Worm (Caenorhabditis elegans) whole organism, L1 larva: ENCODE measurements around the gene tos-1.
A peak's percentile ranks its signal among the peaks of the same experiment; 100 is the strongest.

Experiments
- C34B4.2 ChIP-seq: sonication (generic microtip); optimal IDR thresholded peaks from 2 replicates; lab custom pipeline; 2017; ENCODE audit warnings: mild to moderate bottlenecking, missing genetic modification characterization, missing compliant biosample characterization
- blmp-1 ChIP-seq: fragments of 150-350 bp; optimal IDR thresholded peaks from 2 replicates; lab custom pipeline; 2014; ENCODE audit warnings: missing biosample characterization, missing genetic modification characterization
- ceh-8 ChIP-seq: fragments of 200-800 bp; sonication (Bioruptor generic); optimal IDR thresholded peaks from 2 replicates; lab custom pipeline; 2018; ENCODE audit warnings: mild to moderate bottlenecking, missing genetic modification characterization, moderate library complexity, missing compliant biosample characterization
- ceh-88 ChIP-seq: fragments of 200-800 bp; sonication (Bioruptor generic); IDR thresholded peaks from 2 replicates; pipeline ENCODE4 v1.3.6; 2022; ENCODE audit warnings: missing genetic modification characterization, missing compliant biosample characterization
- ces-1 ChIP-seq: fragments of 150-350 bp; optimal IDR thresholded peaks from 2 replicates; lab custom pipeline; 2014; ENCODE audit warnings: missing biosample characterization, missing genetic modification reagents, missing genetic modification characterization
- dsc-1 ChIP-seq: sonication (generic microtip); optimal IDR thresholded peaks from 2 replicates; lab custom pipeline; 2016; ENCODE audit warnings: mild to moderate bottlenecking, missing genetic modification characterization, missing compliant biosample characterization
- efl-1 ChIP-seq, 4 experiments: fragments of 150-350 bp; optimal IDR thresholded peaks in 3 of 4; peaks in 1 of 4; 1 replicate in 1 of 4; 2 replicates in 3 of 4; lab custom pipeline; 2014; ENCODE audit warnings: missing biosample characterization in 2 of 4, missing genetic modification characterization in 2 of 4, missing genetic modification reagents in 2 of 4
- egl-13 ChIP-seq: sonication (generic microtip); optimal IDR thresholded peaks from 2 replicates; lab custom pipeline; 2016; ENCODE audit warnings: missing genotype, missing genetic modification reagents, missing genetic modification characterization, missing compliant biosample characterization
- elt-2 ChIP-seq: sonication (generic microtip); optimal IDR thresholded peaks from 2 replicates; lab custom pipeline; 2016; ENCODE audit warnings: missing genetic modification characterization, mild to moderate bottlenecking, inconsistent platforms, missing compliant biosample characterization, missing genetic modification reagents
- elt-3 ChIP-seq, 6 experiments: fragments of 150-350 bp in 1 of 6; sonication (generic microtip); optimal IDR thresholded peaks; 2 replicates each; lab custom pipeline; 2017 to 2018; ENCODE audit warnings: missing biosample characterization in 6 of 6, missing genetic modification characterization in 6 of 6, inconsistent platforms in 1 of 6
- ets-5 ChIP-seq: fragments of 200-800 bp; sonication (Bioruptor generic); IDR thresholded peaks from 2 replicates; pipeline ENCODE4 v1.3.6; 2022; ENCODE audit warnings: missing genetic modification characterization, missing compliant biosample characterization
- fkh-10 ChIP-seq: sonication (generic microtip); optimal IDR thresholded peaks from 2 replicates; lab custom pipeline; 2017; ENCODE audit warnings: missing biosample characterization, missing genetic modification reagents, missing genetic modification characterization
- fkh-4 ChIP-seq: sonication (generic microtip); optimal IDR thresholded peaks from 2 replicates; lab custom pipeline; 2016; ENCODE audit warnings: missing compliant biosample characterization, missing genetic modification characterization, borderline replicate concordance
- fkh-8 ChIP-seq: sonication (generic microtip); optimal IDR thresholded peaks from 2 replicates; lab custom pipeline; 2016; ENCODE audit warnings: mild to moderate bottlenecking, missing genetic modification characterization, missing compliant biosample characterization
- jun-1 ChIP-seq: fragments of 150-350 bp; optimal IDR thresholded peaks from 2 replicates; lab custom pipeline; 2014; ENCODE audit warnings: missing biosample characterization, missing genetic modification reagents, missing genetic modification characterization
- lin-13 ChIP-seq: fragments of 150-350 bp; optimal IDR thresholded peaks from 2 replicates; lab custom pipeline; 2014; ENCODE audit warnings: missing biosample characterization, missing genetic modification reagents, missing genetic modification characterization
- lin-14 ChIP-seq: fragments of 200-800 bp; sonication (Bioruptor generic); optimal IDR thresholded peaks from 2 replicates; lab custom pipeline; 2018; ENCODE audit warnings: mild to moderate bottlenecking, missing genetic modification characterization, moderate library complexity, missing compliant biosample characterization
- lin-15B ChIP-seq: fragments of 150-350 bp; sonication (generic microtip); optimal IDR thresholded peaks from 3 replicates; lab custom pipeline; 2014; ENCODE audit warnings: missing biosample characterization, missing genetic modification characterization
- lin-35 ChIP-seq, 2 experiments: fragments of 150-350 bp; optimal IDR thresholded peaks; 2 replicates each; lab custom pipeline; 2014; ENCODE audit warnings: missing biosample characterization in 2 of 2, missing genetic modification characterization in 2 of 2, missing genetic modification reagents in 2 of 2
- lin-39 ChIP-seq: fragments of 150-350 bp; optimal IDR thresholded peaks from 2 replicates; lab custom pipeline; 2014; ENCODE audit warnings: missing biosample characterization, missing genetic modification reagents, missing genetic modification characterization
- lsy-2 ChIP-seq, 2 experiments: fragments of 150-350 bp; optimal IDR thresholded peaks; 2 replicates each; lab custom pipeline; 2014; ENCODE audit warnings: missing biosample characterization in 2 of 2, missing genetic modification characterization in 2 of 2
- mab-9 ChIP-seq: fragments of 200-800 bp; sonication (Bioruptor generic); IDR thresholded peaks from 2 replicates; pipeline ENCODE4 v1.3.6; 2022; ENCODE audit warnings: missing genetic modification reagents, missing genetic modification characterization, missing compliant biosample characterization
- mdl-1 ChIP-seq, 2 experiments: fragments of 150-350 bp; optimal IDR thresholded peaks; 2 replicates each; lab custom pipeline; 2014 to 2017; ENCODE audit warnings: missing biosample characterization in 2 of 2, missing genetic modification characterization in 2 of 2, inconsistent platforms in 1 of 2
- mep-1 ChIP-seq: fragments of 150-350 bp; optimal IDR thresholded peaks from 2 replicates; lab custom pipeline; 2014; ENCODE audit warnings: missing biosample characterization, missing genetic modification characterization
- nhr-11 ChIP-seq: fragments of 150-350 bp; optimal IDR thresholded peaks from 2 replicates; lab custom pipeline; 2014; ENCODE audit warnings: missing biosample characterization, missing genetic modification characterization
- nhr-20 ChIP-seq: sonication (generic microtip); optimal IDR thresholded peaks from 2 replicates; lab custom pipeline; 2016; ENCODE audit warnings: mild to moderate bottlenecking, missing genetic modification characterization, missing compliant biosample characterization
- nhr-47 ChIP-seq: sonication (generic microtip); optimal IDR thresholded peaks from 2 replicates; lab custom pipeline; 2016; ENCODE audit warnings: mild to moderate bottlenecking, missing genetic modification characterization, moderate library complexity, missing compliant biosample characterization
- nhr-71 ChIP-seq: sonication (generic microtip); optimal IDR thresholded peaks from 2 replicates; lab custom pipeline; 2016; ENCODE audit warnings: mild to moderate bottlenecking, missing genetic modification characterization, moderate library complexity, missing compliant biosample characterization
- nhr-84 ChIP-seq: sonication (generic microtip); optimal IDR thresholded peaks from 2 replicates; lab custom pipeline; 2017; ENCODE audit warnings: missing biosample characterization, missing genetic modification characterization
- nhr-85 ChIP-seq: sonication (generic microtip); peaks from one replicate; lab custom pipeline; 2016; ENCODE audit warnings: missing genetic modification characterization, inconsistent platforms, missing compliant biosample characterization
- nhr-90 ChIP-seq: sonication (generic microtip); optimal IDR thresholded peaks from 2 replicates; lab custom pipeline; 2016; ENCODE audit warnings: mild to moderate bottlenecking, missing genetic modification characterization, missing compliant biosample characterization; ENCODE audit not compliant: poor library complexity
- pag-3 ChIP-seq: sonication (generic microtip); optimal IDR thresholded peaks from 2 replicates; lab custom pipeline; 2017; ENCODE audit warnings: missing genetic modification characterization, mild to moderate bottlenecking, missing compliant biosample characterization, antibody characterized with exemption, borderline replicate concordance; ENCODE audit not compliant: insufficient read depth
- snu-23 ChIP-seq: sonication (generic microtip); optimal IDR thresholded peaks from 2 replicates; lab custom pipeline; 2016; ENCODE audit warnings: missing genetic modification characterization, missing compliant biosample characterization
- tlp-1 ChIP-seq: fragments of 150-350 bp; optimal IDR thresholded peaks from 2 replicates; lab custom pipeline; 2014; ENCODE audit warnings: missing biosample characterization, missing genetic modification characterization
- unc-130 ChIP-seq: fragments of 150-350 bp; optimal IDR thresholded peaks from 2 replicates; lab custom pipeline; 2017; ENCODE audit warnings: missing biosample characterization, missing genetic modification characterization, inconsistent platforms
- unc-98 ChIP-seq: fragments of 200-800 bp; sonication (Bioruptor generic); IDR thresholded peaks from 2 replicates; pipeline ENCODE4 v1.3.6; 2022; ENCODE audit warnings: missing genetic modification characterization, missing compliant biosample characterization
- zag-1 ChIP-seq: fragments of 150-350 bp; optimal IDR thresholded peaks from 2 replicates; lab custom pipeline; 2014; ENCODE audit warnings: missing biosample characterization, missing genetic modification characterization
- zip-4 ChIP-seq: fragments of 200-800 bp; sonication (Bioruptor generic); optimal IDR thresholded peaks from 2 replicates; lab custom pipeline; 2018; ENCODE audit warnings: mild to moderate bottlenecking, missing genetic modification characterization, moderate library complexity, missing compliant biosample characterization

Gene tos-1

DNA sequence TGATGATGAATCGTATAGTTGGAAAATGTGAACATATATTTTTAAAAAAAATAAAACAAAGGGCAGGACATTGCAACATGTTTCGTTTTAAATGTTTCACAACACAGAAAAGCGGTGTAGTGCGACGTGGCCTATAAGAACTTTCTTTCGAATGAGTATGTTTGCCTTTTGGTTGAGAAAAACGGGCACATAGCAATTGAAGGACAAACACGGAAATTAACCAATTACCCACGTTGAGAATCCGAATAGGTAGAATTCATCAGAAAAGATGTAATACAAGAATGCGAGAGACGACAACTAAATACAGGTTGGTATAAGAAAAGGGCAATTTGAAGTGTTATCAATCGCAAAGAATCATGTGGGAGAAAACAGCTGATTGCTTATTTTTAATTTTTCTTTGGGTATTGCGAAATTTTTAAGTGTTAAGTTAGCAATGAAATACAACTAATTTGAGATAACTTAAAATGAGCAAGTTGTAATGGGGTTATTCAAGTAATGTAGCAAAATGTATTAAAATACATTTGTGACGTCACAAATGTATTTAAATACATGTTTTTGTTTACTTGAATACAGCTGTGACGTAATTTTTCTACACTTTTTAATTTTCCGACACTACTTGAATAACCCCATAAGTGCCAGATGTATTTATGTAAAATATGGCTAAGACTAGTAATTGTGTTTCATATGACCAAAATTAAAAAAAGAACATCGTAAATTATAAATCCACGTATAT, 10.5 kb downstream of the tos-1 start, which contains the start of gene acl-14 (continued):
- no peak for TF ChIP-seq egl-13 (tag; lab: Kevin White, UChicago)
- TF ChIP-seq lsy-2 (tag; optimal IDR thresholded peaks at IDR 0.05; lab: Kevin White, UChicago) = no peak
- TF ChIP-seq nhr-11 (tag; lab: Kevin White, UChicago) = no peak
- no peak for TF ChIP-seq lin-15B (tag; lab: Kevin White, UChicago)
- peak in 1 of 2 experiments; percentile 32 for TF ChIP-seq lin-35 (GFP tag; optimal IDR thresholded peaks at IDR 0.05; lab: Kevin White, UChicago)
- TF ChIP-seq blmp-1 (tag; lab: Kevin White, UChicago) = peak; percentile 55
- TF ChIP-seq lin-13 (GFP tag; lab: Kevin White, UChicago) = no peak

DNA sequence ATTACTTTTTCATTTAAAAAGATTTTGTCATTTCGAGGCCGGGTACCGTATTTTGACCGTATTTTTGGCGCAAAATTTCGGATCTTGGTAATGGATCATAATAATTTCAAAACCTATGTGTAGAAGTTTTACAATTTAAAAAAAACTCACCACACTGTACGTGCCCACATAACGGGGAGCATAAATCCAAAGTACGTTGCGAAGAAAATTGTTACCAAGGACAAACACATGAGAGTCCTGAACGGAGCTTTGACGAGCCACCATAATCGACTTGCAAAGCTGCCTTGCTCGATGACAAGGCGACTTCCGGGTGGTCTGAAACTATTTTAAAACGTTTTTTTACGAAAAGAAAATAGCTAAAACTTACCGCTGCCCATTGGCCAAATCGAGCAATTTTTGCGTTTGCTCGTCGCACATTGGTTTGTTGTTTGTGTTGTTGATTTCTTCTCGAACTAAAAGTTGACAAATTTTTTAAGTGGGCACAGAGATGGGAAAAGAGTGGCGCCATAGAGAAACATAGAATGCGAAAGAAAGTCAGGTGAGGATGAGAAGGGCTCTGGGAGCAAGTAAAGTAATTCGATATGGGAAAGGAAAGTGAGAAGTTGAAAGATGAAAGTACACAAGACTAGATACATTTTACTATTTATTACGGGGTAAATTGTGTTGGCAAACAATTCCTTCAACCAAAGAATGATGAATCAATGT, 11.2 kb downstream of the tos-1 start:
- TF ChIP-seq elt-3 (tag; optimal IDR thresholded peaks at IDR 0.05; lab: Kevin White, UChicago) (no peak), dsc-1 (tag; lab: Kevin White, UChicago) (no peak), nhr-84 (no peak), nhr-85 (tag; lab: Kevin White, UChicago) (no peak), C34B4.2 (tag; lab: Kevin White, UChicago) (no peak), lin-14 (GFP tag; lab: Kevin White, UChicago) (no peak), fkh-10 (no peak), ces-1 (GFP tag; lab: Kevin White, UChicago) (no peak), elt-2 (no peak)

DNA sequence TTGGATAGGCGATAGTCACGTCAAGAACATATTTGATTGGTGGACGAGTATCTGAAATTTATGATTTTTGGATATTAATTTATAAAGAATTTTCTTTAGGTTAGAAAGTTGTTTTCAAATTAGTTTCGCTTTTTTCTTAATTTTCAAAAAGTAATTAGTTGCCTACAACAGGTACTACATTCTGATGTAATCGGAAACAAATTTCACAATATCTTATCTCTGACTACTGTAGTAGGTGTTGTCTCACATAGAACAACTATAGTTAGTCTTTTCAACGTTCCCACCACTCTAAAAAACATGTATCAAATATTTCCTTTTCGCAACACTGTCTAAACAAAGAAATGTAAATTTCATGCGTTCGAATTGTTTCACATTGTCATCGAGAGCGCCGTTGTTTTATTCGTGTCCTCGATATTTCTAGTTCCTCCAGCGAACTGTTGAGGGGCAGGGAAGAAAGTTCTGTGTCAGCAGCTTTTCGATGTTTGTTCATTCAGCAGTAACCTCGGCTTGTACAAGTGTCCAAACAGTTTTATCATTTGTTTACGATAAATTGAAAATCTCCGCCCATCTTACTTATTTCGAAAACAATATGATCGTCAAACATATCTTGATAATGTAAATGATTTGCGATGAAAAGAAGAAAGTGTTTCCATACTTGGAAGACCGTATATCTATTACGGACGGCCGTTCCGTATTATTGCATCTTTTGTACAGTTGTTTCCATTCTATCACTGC, 14.6 kb downstream of the tos-1 start:
- TF ChIP-seq zag-1 (tag; lab: Kevin White, UChicago) = no peak
- no peak for TF ChIP-seq efl-1 (optimal IDR thresholded peaks at IDR 0.05; lab: Kevin White, UChicago)
- TF ChIP-seq efl-1 (GFP tag; optimal IDR thresholded peaks at IDR 0.05 in 1 of 2; lab: Kevin White, UChicago) = peak in 1 of 2 experiments; percentile 63
- peak; percentile 36 for TF ChIP-seq blmp-1 (tag; lab: Kevin White, UChicago)
- no peak for TF ChIP-seq snu-23 (GFP tag; lab: Kevin White, UChicago)
- no peak for TF ChIP-seq lin-39
- TF ChIP-seq mdl-1 (tag; optimal IDR thresholded peaks at IDR 0.05; lab: Kevin White, UChicago) = no peak

DNA sequence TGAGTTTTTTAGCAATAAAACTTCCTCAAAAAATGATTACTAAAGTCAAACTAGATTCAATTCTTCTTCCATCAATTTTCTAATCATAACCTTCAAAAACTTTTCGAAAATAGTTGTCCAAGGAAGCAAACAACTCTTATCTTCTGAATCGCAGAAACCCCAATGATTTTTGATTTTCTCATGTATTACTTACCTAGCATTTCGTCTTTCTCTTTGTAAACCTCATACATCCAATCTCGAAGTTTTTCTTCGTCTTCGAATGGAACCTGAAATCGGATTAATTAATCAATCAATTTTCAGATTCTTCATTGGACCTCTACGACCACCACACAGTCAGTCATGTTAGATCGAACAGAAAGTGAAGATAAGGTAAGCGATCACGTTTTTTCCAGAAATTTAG, 15.3 kb downstream of the tos-1 start, which contains the start of gene K07B1.4:
K07B1.4 (plus strand) TSS at position 301 of the 400 bp plus-strand sequence.
- TF ChIP-seq ceh-88 (no peak), tlp-1 (tag; lab: Kevin White, UChicago) (no peak), nhr-85 (tag; lab: Kevin White, UChicago) (no peak)

DNA sequence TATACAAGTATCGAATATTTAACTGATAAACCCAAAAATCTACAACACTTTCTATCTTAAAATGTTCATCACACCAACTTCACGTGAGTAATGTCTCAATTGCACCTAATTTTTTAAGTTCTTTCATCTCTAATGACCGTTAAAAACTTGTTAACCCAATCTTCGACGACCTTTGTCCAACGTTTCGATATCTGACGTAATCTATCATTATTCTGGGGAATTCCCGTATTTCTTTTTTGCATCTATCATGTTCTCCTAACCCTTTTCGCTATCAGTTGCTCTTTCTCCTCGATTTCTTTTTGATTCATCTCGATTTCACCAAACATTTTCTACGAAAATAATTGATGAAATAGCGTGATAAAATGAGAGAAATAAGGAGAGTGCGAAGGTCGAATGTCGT, 16.3 kb downstream of the tos-1 start:
- TF ChIP-seq zip-4 (GFP tag; lab: Kevin White, UChicago) (no peak), fkh-4 (tag; lab: Kevin White, UChicago) (no peak), nhr-20 (tag; lab: Kevin White, UChicago) (peak; percentile 15), jun-1 (no peak), tlp-1 (tag; lab: Kevin White, UChicago) (no peak), elt-3 (tag; optimal IDR thresholded peaks at IDR 0.05; lab: Kevin White, UChicago) (peak in 3 of 6 experiments; percentile 16 to 40 (median 23)), nhr-90 (tag; lab: Kevin White, UChicago) (no peak), elt-2 (peak; percentile 23), fkh-10 (no peak), blmp-1 (tag; lab: Kevin White, UChicago) (peak; percentile 51), egl-13 (tag; lab: Kevin White, UChicago) (no peak), lin-14 (GFP tag; lab: Kevin White, UChicago) (peak; percentile 45), ets-5 (GFP tag; lab: Robert Waterston, UW) (no peak), nhr-47 (tag; lab: Kevin White, UChicago) (no peak), nhr-71 (peak; percentile 13), fkh-8 (tag; lab: Kevin White, UChicago) (no peak), ceh-8 (GFP tag; lab: Kevin White, UChicago) (no peak), nhr-85 (tag; lab: Kevin White, UChicago) (peak; percentile 71), unc-130 (no peak), pag-3 (tag; lab: Kevin White, UChicago) (no peak), C34B4.2 (tag; lab: Kevin White, UChicago) (no peak), ces-1 (GFP tag; lab: Kevin White, UChicago) (no peak), snu-23 (GFP tag; lab: Kevin White, UChicago) (peak; percentile 15), mab-9 (GFP tag; lab: Robert Waterston, UW) (no peak), mep-1 (tag; lab: Kevin White, UChicago) (peak; percentile 4), unc-98 (GFP tag; lab: Robert Waterston, UW) (no peak)
